Worm (Caenorhabditis elegans) whole organism, L1 larva: ENCODE measurements around the gene E02C12.6.

Experiments
- C16A3.4 ChIP-seq: fragments of 150-350 bp; optimal IDR thresholded peaks from 2 replicates; lab custom pipeline; 2014; ENCODE audit warnings: missing biosample characterization, missing genetic modification characterization
- alr-1 ChIP-seq: fragments of 200-800 bp; sonication (Bioruptor generic); optimal IDR thresholded peaks from 2 replicates; lab custom pipeline; 2018; ENCODE audit warnings: borderline replicate concordance, mild to moderate bottlenecking, missing genetic modification characterization, missing compliant biosample characterization
- blmp-1 ChIP-seq: fragments of 150-350 bp; optimal IDR thresholded peaks from 2 replicates; lab custom pipeline; 2014; ENCODE audit warnings: missing biosample characterization, missing genetic modification characterization
- ces-1 ChIP-seq: fragments of 150-350 bp; optimal IDR thresholded peaks from 2 replicates; lab custom pipeline; 2014; ENCODE audit warnings: missing biosample characterization, missing genetic modification reagents, missing genetic modification characterization
- fos-1 ChIP-seq: fragments of 150-350 bp; optimal IDR thresholded peaks from 2 replicates; lab custom pipeline; 2014; ENCODE audit warnings: missing biosample characterization, missing genetic modification characterization
- grh-1 ChIP-seq: fragments of 200-800 bp; sonication (Bioruptor generic); IDR thresholded peaks from 2 replicates; pipeline ENCODE4 v1.3.6; 2022; ENCODE audit warnings: missing genetic modification reagents, missing genetic modification characterization, missing compliant biosample characterization
- hpl-2 ChIP-seq: fragments of 150-350 bp; optimal IDR thresholded peaks from 2 replicates; lab custom pipeline; 2014; ENCODE audit warnings: missing biosample characterization, missing genetic modification reagents, missing genetic modification characterization
- lin-15B ChIP-seq: fragments of 150-350 bp; sonication (generic microtip); optimal IDR thresholded peaks from 3 replicates; lab custom pipeline; 2014; ENCODE audit warnings: missing biosample characterization, missing genetic modification characterization
- lir-3 ChIP-seq: sonication (generic microtip); optimal IDR thresholded peaks from 2 replicates; lab custom pipeline; 2016; ENCODE audit warnings: mild to moderate bottlenecking, missing genetic modification characterization, moderate library complexity, missing compliant biosample characterization; ENCODE audit not compliant: poor library complexity
- nhr-11 ChIP-seq: fragments of 150-350 bp; optimal IDR thresholded peaks from 2 replicates; lab custom pipeline; 2014; ENCODE audit warnings: missing biosample characterization, missing genetic modification characterization
- sox-4 ChIP-seq: sonication (generic microtip); optimal IDR thresholded peaks from 2 replicates; lab custom pipeline; 2016; ENCODE audit warnings: missing genetic modification characterization, missing compliant biosample characterization
- zag-1 ChIP-seq: fragments of 150-350 bp; optimal IDR thresholded peaks from 2 replicates; lab custom pipeline; 2014; ENCODE audit warnings: missing biosample characterization, missing genetic modification characterization
- ztf-4 ChIP-seq: fragments of 150-350 bp; optimal IDR thresholded peaks from 2 replicates; lab custom pipeline; 2014; ENCODE audit warnings: missing biosample characterization, missing genetic modification characterization

DNA sequence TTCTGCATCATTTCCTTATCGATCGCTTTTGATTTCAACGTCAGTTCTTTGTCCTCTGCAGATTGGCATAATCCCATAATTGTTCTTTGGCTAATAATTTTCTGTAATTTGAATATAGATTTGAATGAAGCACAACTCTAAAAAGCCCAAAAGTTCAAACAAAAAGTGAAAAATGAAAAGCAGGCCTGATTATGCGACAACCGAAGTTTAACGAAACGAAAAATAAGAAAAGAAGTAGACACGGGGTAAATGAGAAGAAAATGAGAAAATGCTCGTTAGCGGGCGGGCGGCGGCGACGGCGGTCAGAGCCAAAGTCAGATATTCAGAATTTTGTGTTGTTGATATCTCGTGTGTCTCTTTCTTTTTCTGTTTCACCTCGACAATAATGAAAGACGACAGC is 11.2 kb downstream of the E02C12.6 start, which contains the start of gene gpa-3:
- TF ChIP-seq grh-1 (GFP tag; lab: Robert Waterston, UW) (no peak), blmp-1 (tag; lab: Kevin White, UChicago) (no peak), alr-1 (tag; lab: Kevin White, UChicago) (no peak), lir-3 (tag; lab: Kevin White, UChicago) (no peak), ztf-4 (tag; lab: Kevin White, UChicago) (no peak), lin-15B (tag; lab: Kevin White, UChicago) (no peak), hpl-2 (no peak), nhr-11 (tag; lab: Kevin White, UChicago) (no peak), C16A3.4 (tag; lab: Kevin White, UChicago) (no peak), fos-1 (no peak), sox-4 (tag; lab: Kevin White, UChicago) (no peak), zag-1 (tag; lab: Kevin White, UChicago) (no peak), ces-1 (GFP tag; lab: Kevin White, UChicago) (no peak)
